Fruit fly (Drosophila melanogaster): ENCODE data around the gene CG15743.

The CG15743 gene

dm6 chrX:13323114-13323513 is 37.6 kb downstream of the CG15743 start (continued):
- TF ChIP-seq CG10631 (GFP tag; optimal IDR thresholded peaks at IDR 0.05) (peak; percentile 55), dsx (GFP tag; optimal IDR thresholded peaks at IDR 0.05; ENCODE audit: poor library complexity, severe bottlenecking) (no peak), salr (GFP tag; optimal IDR thresholded peaks at IDR 0.05) (peak in 1 of 2 experiments; percentile 48), CG1621 (tag; optimal IDR thresholded peaks at IDR 0.05) (no peak), CG3919 (GFP tag; optimal IDR thresholded peaks at IDR 0.05) (peak; percentile 44), pdm3 (GFP tag; optimal IDR thresholded peaks at IDR 0.05) (peak; percentile 75), fd85E (GFP tag; optimal IDR thresholded peaks at IDR 0.05) (no peak), CG11902 (GFP tag; optimal IDR thresholded peaks at IDR 0.05) (peak; percentile 49), vri (GFP tag; optimal IDR thresholded peaks at IDR 0.05) (peak; percentile 66), CG8319 (GFP tag; optimal IDR thresholded peaks at IDR 0.05) (peak; percentile 44), fkh (GFP tag; optimal IDR thresholded peaks at IDR 0.05) (no peak), Gug (GFP tag; IDR thresholded peaks at IDR 0.05) (no peak), dac (GFP tag; optimal IDR thresholded peaks at IDR 0.05) (no peak), CG11294 (GFP tag; IDR thresholded peaks at IDR 0.05) (peak; percentile 8; the same call in 1 of the 2 replicates), svp (GFP tag) (peak; percentile 81), Ets21C (GFP tag; optimal IDR thresholded peaks at IDR 0.05) (peak; percentile 73), spab (GFP tag; optimal IDR thresholded peaks at IDR 0.05) (no peak), CG7368 (GFP tag; optimal IDR thresholded peaks at IDR 0.05) (peak; percentile 24), Hr38 (GFP tag; optimal IDR thresholded peaks at IDR 0.05) (no peak), cyc (GFP tag; optimal IDR thresholded peaks at IDR 0.05) (peak; percentile 76), CG6163 (GFP tag; IDR thresholded peaks at IDR 0.05) (peak; percentile 57; the same call in 1 of the 3 replicates)

dm6 chrX:13323526-13323925 is 38.0 kb downstream of the CG15743 start:
- peak; percentile 77 for TF ChIP-seq fkh (GFP tag; optimal IDR thresholded peaks at IDR 0.05)
- no peak for TF ChIP-seq Ets96B (tag; optimal IDR thresholded peaks at IDR 0.05)

dm6 chrX:13325310-13325709 is 39.8 kb downstream of the CG15743 start:
- no peak for TF ChIP-seq fkh (GFP tag; optimal IDR thresholded peaks at IDR 0.05)
- TF ChIP-seq cyc (GFP tag; optimal IDR thresholded peaks at IDR 0.05): peak; percentile 29
- no peak for TF ChIP-seq acj6 (GFP tag; optimal IDR thresholded peaks at IDR 0.05)
- TF ChIP-seq Blimp-1 (GFP tag; optimal IDR thresholded peaks at IDR 0.05): no peak
- TF ChIP-seq CG11902 (GFP tag; optimal IDR thresholded peaks at IDR 0.05): no peak
- TF ChIP-seq Smox (GFP tag; optimal IDR thresholded peaks at IDR 0.05): peak; percentile 17
- TF ChIP-seq Ets21C (GFP tag; optimal IDR thresholded peaks at IDR 0.05): no peak
- peak; percentile 6 for TF ChIP-seq topi (GFP tag; optimal IDR thresholded peaks at IDR 0.05)
- TF ChIP-seq svp (GFP tag): peak; percentile 80
- TF ChIP-seq CG4318 (GFP tag; optimal IDR thresholded peaks at IDR 0.05): no peak
- TF ChIP-seq CG3032 (tag; optimal IDR thresholded peaks at IDR 0.05): no peak
- TF ChIP-seq net (GFP tag; optimal IDR thresholded peaks at IDR 0.05): no peak
- peak; percentile 54 for TF ChIP-seq CG31627 (GFP tag; optimal IDR thresholded peaks at IDR 0.05)
- peak; percentile 49 for TF ChIP-seq Met (GFP tag; optimal IDR thresholded peaks at IDR 0.05)
- no peak for TF ChIP-seq CG1621 (tag; optimal IDR thresholded peaks at IDR 0.05)
- TF ChIP-seq spab (GFP tag; optimal IDR thresholded peaks at IDR 0.05): no peak
- TF ChIP-seq CG9139 (GFP tag; optimal IDR thresholded peaks at IDR 0.05): no peak
- no peak for TF ChIP-seq Hr38 (GFP tag; optimal IDR thresholded peaks at IDR 0.05)
- TF ChIP-seq CG6163 (GFP tag; IDR thresholded peaks at IDR 0.05): peak; percentile 31; the same call in 1 of the 3 replicates
- TF ChIP-seq CG6854 (GFP tag; optimal IDR thresholded peaks at IDR 0.05): no peak
- TF ChIP-seq pdm3 (GFP tag; optimal IDR thresholded peaks at IDR 0.05): peak; percentile 25
- TF ChIP-seq CG15336 (GFP tag; IDR thresholded peaks at IDR 0.05): peak; percentile 53
- TF ChIP-seq CG10631 (GFP tag; optimal IDR thresholded peaks at IDR 0.05): no peak
- no peak for TF ChIP-seq Lpt (GFP tag; optimal IDR thresholded peaks at IDR 0.05)
- TF ChIP-seq CG32006 (GFP tag; optimal IDR thresholded peaks at IDR 0.05): peak; percentile 43
- no peak for TF ChIP-seq CG11294 (GFP tag; IDR thresholded peaks at IDR 0.05)
- TF ChIP-seq Sox14 (GFP tag; optimal IDR thresholded peaks at IDR 0.05): no peak
- no peak for TF ChIP-seq achi (GFP tag; optimal IDR thresholded peaks at IDR 0.05)
- no peak for TF ChIP-seq fd59A (GFP tag; optimal IDR thresholded peaks at IDR 0.05)
- peak; percentile 7 for TF ChIP-seq OdsH (GFP tag; optimal IDR thresholded peaks at IDR 0.05)
- peak; percentile 12 for TF ChIP-seq Sox102F (GFP tag; optimal IDR thresholded peaks at IDR 0.05)
- TF ChIP-seq CG7368 (GFP tag; optimal IDR thresholded peaks at IDR 0.05): no peak
- TF ChIP-seq CG6808 (GFP tag; optimal IDR thresholded peaks at IDR 0.05): no peak
- no peak for TF ChIP-seq CG8632 (GFP tag; optimal IDR thresholded peaks at IDR 0.05)
- TF ChIP-seq vri (GFP tag; optimal IDR thresholded peaks at IDR 0.05): peak; percentile 16
- TF ChIP-seq CG8119 (GFP tag; IDR thresholded peaks at IDR 0.05): peak; percentile 35; the same call in 1 of the 3 replicates
- peak; percentile 2 for TF ChIP-seq Sox15 (GFP tag; optimal IDR thresholded peaks at IDR 0.05)
- TF ChIP-seq Hr39 (GFP tag; optimal IDR thresholded peaks at IDR 0.05): peak; percentile 51
- TF ChIP-seq Eip78C (GFP tag): peak; percentile 51

All from whole organism, prepupa.